Worm (Caenorhabditis elegans): Measurements from ENCODE around the gene srx-42.

ce11 chrV:13893583-13893982, 27.2 kb upstream of the srx-42 start:
- TF ChIP-seq dve-1 (tag; optimal IDR thresholded peaks at IDR 0.05; ENCODE audit: insufficient read depth) (peak; percentile 53), F26F4.8 (GFP tag; conservative IDR thresholded peaks at IDR 0.05) (no peak)
